Worm (Caenorhabditis elegans) whole organism, young adult: ENCODE measurements around the gene F42C5.4.

Experiments
- B0019.2 ChIP-seq: fragments of 200-800 bp; sonication (Bioruptor generic); conservative IDR thresholded peaks from 2 replicates; pipeline ENCODE4 v1.3.6; 2022; ENCODE audit warnings: missing genetic modification reagents, missing genetic modification characterization, missing compliant biosample characterization
- B0035.1 ChIP-seq: sonication (generic microtip); optimal IDR thresholded peaks from 2 replicates; lab custom pipeline; 2016; ENCODE audit warnings: missing genetic modification characterization, mild to moderate bottlenecking, missing compliant biosample characterization, missing genotype, missing genetic modification reagents
- C06A6.2 ChIP-seq: fragments of 200-800 bp; sonication (Bioruptor generic); conservative IDR thresholded peaks from 2 replicates; pipeline ENCODE4 v1.3.6; 2022; ENCODE audit warnings: missing genetic modification characterization, missing compliant biosample characterization
- D2030.7 ChIP-seq: fragments of 200-800 bp; sonication (Bioruptor generic); IDR thresholded peaks from 2 replicates; pipeline ENCODE4 v1.3.6; 2022; ENCODE audit warnings: missing genetic modification reagents, missing genetic modification characterization, missing compliant biosample characterization
- F10E7.11 ChIP-seq: sonication (generic microtip); optimal IDR thresholded peaks from 2 replicates; lab custom pipeline; 2017; ENCODE audit warnings: mild to moderate bottlenecking, missing genetic modification characterization, moderate library complexity, missing compliant biosample characterization
- F39B2.1 ChIP-seq: fragments of 200-800 bp; sonication (Bioruptor generic); IDR thresholded peaks from 2 replicates; pipeline ENCODE4 v1.3.6; 2022; ENCODE audit warnings: missing genetic modification reagents, missing genetic modification characterization, missing compliant biosample characterization
- F55B11.4 ChIP-seq: sonication (generic microtip); optimal IDR thresholded peaks from 2 replicates; lab custom pipeline; 2016; ENCODE audit warnings: missing compliant biosample characterization, missing genetic modification characterization, borderline replicate concordance; ENCODE audit not compliant: insufficient read depth
- K11D2.4 ChIP-seq: fragments of 200-800 bp; sonication (Bioruptor generic); IDR thresholded peaks from 2 replicates; pipeline ENCODE4 v1.3.6; 2022; ENCODE audit warnings: missing genetic modification reagents, missing genetic modification characterization, missing compliant biosample characterization
- T07F8.4 ChIP-seq: sonication (generic microtip); optimal IDR thresholded peaks from 2 replicates; lab custom pipeline; 2016; ENCODE audit warnings: mild to moderate bottlenecking, missing genetic modification characterization, moderate library complexity, missing compliant biosample characterization
- Y53G8AR.9 ChIP-seq: fragments of 200-800 bp; sonication (Bioruptor generic); conservative IDR thresholded peaks from 2 replicates; pipeline ENCODE4 v1.3.6; 2022; ENCODE audit warnings: missing genetic modification reagents, missing genetic modification characterization, missing compliant biosample characterization
- Y56A3A.18 ChIP-seq: fragments of 200-800 bp; sonication (Bioruptor generic); IDR thresholded peaks from 2 replicates; pipeline ENCODE4 v1.3.6; 2022; ENCODE audit warnings: missing genetic modification reagents, missing genetic modification characterization, missing compliant biosample characterization
- akir-1 ChIP-seq: fragments of 200-800 bp; sonication (Bioruptor generic); optimal IDR thresholded peaks from 2 replicates; lab custom pipeline; 2018; ENCODE audit warnings: mild to moderate bottlenecking, missing genetic modification characterization, moderate library complexity, missing compliant biosample characterization
- ama-1 ChIP-seq, 3 experiments: fragments of 150-350 bp in 1 of 3; sonication (generic microtip) in 2 of 3; optimal IDR thresholded peaks; 2 replicates each; lab custom pipeline; 2014 to 2018; ENCODE audit warnings: missing biosample characterization in 2 of 3, missing genetic modification characterization in 2 of 3, missing genetic modification reagents in 2 of 3
- aptf-3 ChIP-seq: fragments of 200-800 bp; sonication (Bioruptor generic); IDR thresholded peaks from 2 replicates; pipeline ENCODE4 v1.3.6; 2022; ENCODE audit warnings: missing genetic modification characterization, missing compliant biosample characterization
- cebp-1 ChIP-seq, 2 experiments: fragments of 200-800 bp in 1 of 2; sonication (Bioruptor generic) in 1 of 2; sonication (generic microtip) in 1 of 2; IDR thresholded peaks in 1 of 2; optimal IDR thresholded peaks in 1 of 2; 2 replicates each; pipeline versions ENCODE4 v1.3.6 to Lab custom; 2017 to 2022; ENCODE audit warnings: missing compliant biosample characterization in 2 of 2, missing genetic modification characterization in 2 of 2, mild to moderate bottlenecking in 1 of 2, missing genetic modification reagents in 1 of 2, moderate library complexity in 1 of 2
- ceh-27 ChIP-seq: fragments of 200-800 bp; sonication (Bioruptor generic); optimal IDR thresholded peaks from 2 replicates; lab custom pipeline; 2018; ENCODE audit warnings: mild to moderate bottlenecking, missing genetic modification characterization, moderate library complexity, missing compliant biosample characterization
- chd-7 ChIP-seq: sonication (generic microtip); optimal IDR thresholded peaks from 2 replicates; lab custom pipeline; 2016; ENCODE audit warnings: mild to moderate bottlenecking, missing genetic modification characterization, moderate library complexity, missing compliant biosample characterization
- dox-1 ChIP-seq: fragments of 200-800 bp; sonication (Bioruptor generic); IDR thresholded peaks from 2 replicates; pipeline ENCODE4 v1.3.6; 2022; ENCODE audit warnings: missing genetic modification reagents, missing genetic modification characterization, missing compliant biosample characterization
- dpl-1 ChIP-seq: fragments of 150-350 bp; optimal IDR thresholded peaks from 2 replicates; lab custom pipeline; 2014; ENCODE audit warnings: missing biosample characterization, missing genetic modification reagents, missing genetic modification characterization
- efl-1 ChIP-seq: fragments of 150-350 bp; optimal IDR thresholded peaks from 2 replicates; lab custom pipeline; 2014; ENCODE audit warnings: missing biosample characterization, missing genetic modification reagents, missing genetic modification characterization
- ets-4 ChIP-seq: fragments of 200-800 bp; sonication (Bioruptor generic); optimal IDR thresholded peaks from 2 replicates; lab custom pipeline; 2018; ENCODE audit warnings: mild to moderate bottlenecking, missing genetic modification characterization, missing compliant biosample characterization
- fkh-3 ChIP-seq: sonication (generic microtip); optimal IDR thresholded peaks from 2 replicates; lab custom pipeline; 2016; ENCODE audit warnings: mild to moderate bottlenecking, missing genetic modification characterization, missing compliant biosample characterization
- gei-17 ChIP-seq: fragments of 200-800 bp; sonication (Bioruptor generic); optimal IDR thresholded peaks from 2 replicates; lab custom pipeline; 2018; ENCODE audit warnings: mild to moderate bottlenecking, missing genetic modification characterization, missing compliant biosample characterization
- hmg-1.2 ChIP-seq: fragments of 200-800 bp; sonication (Bioruptor generic); IDR thresholded peaks from 2 replicates; pipeline ENCODE4 v1.3.6; 2022; ENCODE audit warnings: missing genetic modification reagents, missing genetic modification characterization, missing compliant biosample characterization
- hmg-20 ChIP-seq: fragments of 200-800 bp; sonication (Bioruptor generic); IDR thresholded peaks from 2 replicates; pipeline ENCODE4 v1.3.6; 2022; ENCODE audit warnings: missing genetic modification reagents, missing genetic modification characterization, missing compliant biosample characterization
- hrde-1 ChIP-seq: sonication (generic microtip); optimal IDR thresholded peaks from 2 replicates; lab custom pipeline; 2016; ENCODE audit warnings: missing genetic modification characterization, mild to moderate bottlenecking, missing compliant biosample characterization, moderate library complexity, missing genotype, missing genetic modification reagents, borderline replicate concordance
- let-607 ChIP-seq, 2 experiments: fragments of 200-800 bp in 1 of 2; sonication (Bioruptor generic) in 1 of 2; sonication (generic microtip) in 1 of 2; optimal IDR thresholded peaks; 2 replicates each; lab custom pipeline; 2016 to 2018; ENCODE audit warnings: mild to moderate bottlenecking in 2 of 2, missing compliant biosample characterization in 2 of 2, missing genetic modification characterization in 2 of 2, moderate library complexity in 2 of 2, missing genotype in 1 of 2
- lin-35 ChIP-seq, 3 experiments: fragments of 150-350 bp in 2 of 3; sonication (generic microtip) in 1 of 3; optimal IDR thresholded peaks; 2 replicates each; lab custom pipeline; 2014 to 2018; ENCODE audit warnings: missing biosample characterization in 3 of 3, missing genetic modification characterization in 3 of 3, missing genetic modification reagents in 3 of 3
- lin-54 ChIP-seq: fragments of 200-800 bp; sonication (Bioruptor generic); optimal IDR thresholded peaks from 2 replicates; lab custom pipeline; 2018; ENCODE audit warnings: mild to moderate bottlenecking, missing genetic modification characterization, missing compliant biosample characterization
- lsl-1 ChIP-seq: fragments of 200-800 bp; sonication (Bioruptor generic); optimal IDR thresholded peaks from 2 replicates; lab custom pipeline; 2018; ENCODE audit warnings: mild to moderate bottlenecking, missing genetic modification characterization, moderate library complexity, missing compliant biosample characterization
- madf-6 ChIP-seq: fragments of 200-800 bp; sonication (Bioruptor generic); IDR thresholded peaks from 2 replicates; pipeline ENCODE4 v1.3.6; 2022; ENCODE audit warnings: missing genetic modification reagents, missing genetic modification characterization, missing compliant biosample characterization
- mcd-1 ChIP-seq: fragments of 200-800 bp; sonication (Bioruptor generic); IDR thresholded peaks from 2 replicates; pipeline ENCODE4 v1.3.6; 2022; ENCODE audit warnings: missing genetic modification reagents, missing genetic modification characterization, missing compliant biosample characterization
- mel-28 ChIP-seq: sonication (generic microtip); optimal IDR thresholded peaks from 2 replicates; lab custom pipeline; 2016; ENCODE audit warnings: borderline replicate concordance, mild to moderate bottlenecking, missing genetic modification characterization, missing compliant biosample characterization
- mxl-1 ChIP-seq: sonication (generic microtip); optimal IDR thresholded peaks from 2 replicates; lab custom pipeline; 2016; ENCODE audit warnings: missing genetic modification characterization, missing compliant biosample characterization
- nfya-2 ChIP-seq: fragments of 200-800 bp; sonication (Bioruptor generic); IDR thresholded peaks from 2 replicates; pipeline ENCODE4 v1.3.6; 2022; ENCODE audit warnings: missing genetic modification reagents, missing genetic modification characterization, missing compliant biosample characterization
- nhr-179 ChIP-seq: sonication (generic microtip); optimal IDR thresholded peaks from 2 replicates; lab custom pipeline; 2016; ENCODE audit warnings: mild to moderate bottlenecking, missing genetic modification characterization, missing compliant biosample characterization
- nhr-90 ChIP-seq: sonication (generic microtip); optimal IDR thresholded peaks from 2 replicates; lab custom pipeline; 2016; ENCODE audit warnings: missing genotype, mild to moderate bottlenecking, missing genetic modification characterization, missing compliant biosample characterization
- rpc-1 ChIP-seq, 2 experiments: fragments of 150-350 bp in 1 of 2; sonication (generic microtip) in 1 of 2; optimal IDR thresholded peaks; 2 replicates each; lab custom pipeline; 2014 to 2018; ENCODE audit warnings: missing biosample characterization in 1 of 2, missing genetic modification characterization in 1 of 2, missing genetic modification reagents in 1 of 2, missing genotype in 1 of 2
- snpc-3.4 ChIP-seq: sonication (generic microtip); optimal IDR thresholded peaks from 2 replicates; lab custom pipeline; 2017; ENCODE audit warnings: missing genetic modification characterization, mild to moderate bottlenecking, missing compliant biosample characterization, antibody characterized with exemption, moderate library complexity, missing genotype, missing genetic modification reagents
- snpc-4 ChIP-seq, 5 experiments: fragments of 150-350 bp in 1 of 5; sonication (generic microtip) in 4 of 5; optimal IDR thresholded peaks; 2 replicates each; lab custom pipeline; 2014 to 2018; ENCODE audit warnings: missing genetic modification characterization in 5 of 5, missing biosample characterization in 3 of 5, antibody characterized with exemption in 2 of 5, mild to moderate bottlenecking in 2 of 5, missing compliant biosample characterization in 2 of 5, missing genotype in 2 of 5, moderate library complexity in 2 of 5, missing genetic modification reagents in 1 of 5
- tbp1 ChIP-seq: fragments of 200-800 bp; sonication (Bioruptor generic); optimal IDR thresholded peaks from 2 replicates; lab custom pipeline; 2018; ENCODE audit warnings: mild to moderate bottlenecking, missing genetic modification characterization, missing compliant biosample characterization
- zim-3 ChIP-seq: sonication (generic microtip); optimal IDR thresholded peaks from 2 replicates; lab custom pipeline; 2017; ENCODE audit warnings: mild to moderate bottlenecking, missing genetic modification characterization, moderate library complexity, missing compliant biosample characterization
- ztf-25 ChIP-seq: fragments of 200-800 bp; sonication (Bioruptor generic); IDR thresholded peaks from 2 replicates; pipeline ENCODE4 v1.3.6; 2022; ENCODE audit warnings: missing genetic modification reagents, missing genetic modification characterization, missing compliant biosample characterization
- ztf-28 ChIP-seq: fragments of 200-800 bp; sonication (Bioruptor generic); IDR thresholded peaks from 2 replicates; pipeline ENCODE4 v1.3.6; 2022; ENCODE audit warnings: missing genetic modification reagents, missing genetic modification characterization, missing compliant biosample characterization
- ztf-3 ChIP-seq: fragments of 200-800 bp; sonication (Bioruptor generic); optimal IDR thresholded peaks from 2 replicates; lab custom pipeline; 2018; ENCODE audit warnings: mild to moderate bottlenecking, missing genetic modification characterization, missing compliant biosample characterization

The F42C5.4 gene

ce11 chrIV:7316613-7317153 is 24.8 kb upstream of the F42C5.4 start, which contains the start of gene F42C5.9 (continued):
- TF ChIP-seq B0035.1 (tag; lab: Kevin White, UChicago) (no peak), ztf-28 (0 out of 2 replicates have a peak, but pooled peaks have one; percentile 30), fkh-3 (tag; lab: Kevin White, UChicago) (no peak), Y53G8AR.9 (GFP tag; lab: Robert Waterston, UW) (no peak), cebp-1 (GFP tag; IDR thresholded peaks at IDR 0.05; lab: Robert Waterston, UW) (no peak), cebp-1 (tag; optimal IDR thresholded peaks at IDR 0.05; lab: Kevin White, UChicago) (no peak), rpc-1 (optimal IDR thresholded peaks at IDR 0.05; lab: Kevin White, UChicago) (no peak), rpc-1 (tag; optimal IDR thresholded peaks at IDR 0.05; lab: Kevin White, UChicago) (peak; percentile 9), madf-6 (GFP tag; lab: Robert Waterston, UW) (peak; percentile 98), aptf-3 (GFP tag; lab: Robert Waterston, UW) (no peak), dpl-1 (GFP tag; lab: Kevin White, UChicago) (no peak), snpc-4 (GFP tag; optimal IDR thresholded peaks at IDR 0.05; lab: Kevin White, UChicago) (peak; percentile 96), snpc-4 (tag; optimal IDR thresholded peaks at IDR 0.05; lab: Kevin White, UChicago) (peak; percentile 96 to 98 (median 98)), F10E7.11 (tag; lab: Kevin White, UChicago) (no peak), hmg-1.2 (GFP tag; lab: Robert Waterston, UW) (peak; percentile 93), mcd-1 (GFP tag; lab: Robert Waterston, UW) (peak; percentile 48; the same call in 1 of the 2 replicates), nhr-179 (tag; lab: Kevin White, UChicago) (no peak), D2030.7 (GFP tag; lab: Robert Waterston, UW) (peak; percentile 94), F39B2.1 (0 out of 2 replicates have a peak, but pooled peaks have one; percentile 71), K11D2.4 (GFP tag; lab: Robert Waterston, UW) (no peak), akir-1 (GFP tag; lab: Kevin White, UChicago) (no peak), ama-1 (optimal IDR thresholded peaks at IDR 0.05; lab: Kevin White, UChicago) (no peak), ama-1 (GFP tag; optimal IDR thresholded peaks at IDR 0.05; lab: Kevin White, UChicago) (no peak), lsl-1 (GFP tag; lab: Kevin White, UChicago) (peak; percentile 70), zim-3 (tag; lab: Kevin White, UChicago) (no peak), mxl-1 (no peak), gei-17 (GFP tag; lab: Kevin White, UChicago) (no peak), snpc-3.4 (tag; lab: Kevin White, UChicago) (peak; percentile 95), ztf-3 (GFP tag; lab: Kevin White, UChicago) (no peak), lin-54 (peak; percentile 56), chd-7 (tag; lab: Kevin White, UChicago) (no peak), efl-1 (peak; percentile 35), ztf-25 (GFP tag; lab: Robert Waterston, UW) (no peak), hmg-20 (no peak), mel-28 (tag; lab: Kevin White, UChicago) (no peak), Y56A3A.18 (0 out of 2 replicates have a peak, but pooled peaks have one; percentile 49), let-607 (tag; optimal IDR thresholded peaks at IDR 0.05; lab: Kevin White, UChicago) (no peak), nfya-2 (GFP tag; lab: Robert Waterston, UW) (no peak), dox-1 (GFP tag; lab: Robert Waterston, UW) (peak; percentile 79), C06A6.2 (GFP tag; lab: Robert Waterston, UW) (no peak), nhr-90 (tag; lab: Kevin White, UChicago) (no peak), F55B11.4 (no peak), ceh-27 (GFP tag; lab: Kevin White, UChicago) (no peak), tbp1 (GFP tag; lab: Kevin White, UChicago) (peak; percentile 78), lin-35 (GFP tag; optimal IDR thresholded peaks at IDR 0.05; lab: Kevin White, UChicago) (no peak), hrde-1 (tag; lab: Kevin White, UChicago) (peak; percentile 80), T07F8.4 (tag; lab: Kevin White, UChicago) (no peak), B0019.2 (GFP tag; lab: Robert Waterston, UW) (peak; percentile 41; the same call in 1 of the 2 replicates), ets-4 (GFP tag; lab: Kevin White, UChicago) (no peak)
